Worm (Caenorhabditis elegans) whole organism, dauer: ENCODE measurements around the gene hsp-4.

ENCODE experiments used
- unc-62 ChIP-seq: sonication (generic microtip); optimal IDR thresholded peaks from 2 replicates; lab custom pipeline; 2017; ENCODE audit warnings: missing biosample characterization, missing genetic modification reagents, missing genetic modification characterization

The hsp-4 gene

DNA sequence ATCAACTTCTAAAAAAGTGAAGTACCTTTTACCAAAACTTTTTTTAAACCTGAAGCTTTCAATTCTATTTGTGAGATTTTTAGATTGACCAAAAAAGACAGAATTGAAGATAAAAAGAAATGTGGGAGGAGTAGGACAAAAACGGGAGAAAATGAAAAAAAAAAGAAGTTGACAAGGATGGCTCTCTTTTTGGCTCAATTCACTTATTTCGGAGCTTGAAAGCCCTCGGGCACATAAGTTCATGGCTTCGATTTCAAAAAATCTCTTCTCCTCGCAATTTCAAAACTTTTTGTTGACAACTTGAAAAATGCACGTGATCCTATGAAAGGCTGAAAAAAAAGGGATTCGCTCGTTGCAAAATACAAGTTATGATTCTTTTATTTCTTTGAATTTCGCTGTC, 26.2 kb downstream of the hsp-4 start:
- TF ChIP-seq unc-62 (GFP tag; lab: Kevin White, UChicago), result no peak

DNA sequence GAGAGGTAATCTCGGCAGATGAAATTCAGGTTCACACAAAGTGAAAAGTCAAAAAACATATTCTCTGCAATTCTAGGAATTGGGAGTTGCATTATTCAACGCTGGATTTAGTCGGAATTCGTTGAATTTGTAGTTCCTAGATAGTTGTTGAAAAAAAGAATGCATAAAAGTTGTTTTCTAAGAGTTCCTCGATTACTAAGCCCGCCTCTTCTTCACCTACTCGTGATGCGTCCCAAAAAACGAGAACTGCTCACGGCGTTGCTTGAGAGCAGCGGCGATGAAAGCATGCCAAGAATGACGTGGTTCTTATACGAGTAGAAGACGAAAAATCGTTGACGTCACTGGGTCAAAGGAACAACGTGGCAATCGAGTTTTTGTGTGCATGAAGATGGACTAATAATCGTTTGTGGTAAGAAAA, 27.4 kb downstream of the hsp-4 start:
- TF ChIP-seq unc-62 (GFP tag; lab: Kevin White, UChicago), result no peak

DNA sequence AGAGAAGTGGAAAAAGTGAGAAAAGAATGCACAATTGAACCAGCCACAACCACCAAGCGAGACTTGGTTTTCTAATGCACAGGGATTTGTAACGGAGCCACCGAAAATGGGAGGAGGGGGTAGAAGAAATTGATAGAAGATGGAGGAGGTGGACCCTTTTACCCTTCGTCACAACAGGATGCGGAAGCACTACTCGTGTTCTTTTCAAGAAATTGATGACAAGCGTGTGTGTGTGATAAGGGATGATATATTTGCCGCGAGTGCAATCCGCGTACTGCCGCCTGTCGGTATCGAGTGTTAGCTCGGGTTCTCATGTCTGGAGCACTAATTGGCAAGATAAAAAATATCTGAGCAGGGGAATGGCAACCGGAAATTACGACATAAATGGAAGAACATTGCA, 28.5 kb downstream of the hsp-4 start, which contains the start of gene F21D12.3:
F21D12.3 (minus strand) TSS at position 101 of the 400 bp plus-strand sequence.
- no peak for TF ChIP-seq unc-62 (GFP tag; lab: Kevin White, UChicago)

DNA sequence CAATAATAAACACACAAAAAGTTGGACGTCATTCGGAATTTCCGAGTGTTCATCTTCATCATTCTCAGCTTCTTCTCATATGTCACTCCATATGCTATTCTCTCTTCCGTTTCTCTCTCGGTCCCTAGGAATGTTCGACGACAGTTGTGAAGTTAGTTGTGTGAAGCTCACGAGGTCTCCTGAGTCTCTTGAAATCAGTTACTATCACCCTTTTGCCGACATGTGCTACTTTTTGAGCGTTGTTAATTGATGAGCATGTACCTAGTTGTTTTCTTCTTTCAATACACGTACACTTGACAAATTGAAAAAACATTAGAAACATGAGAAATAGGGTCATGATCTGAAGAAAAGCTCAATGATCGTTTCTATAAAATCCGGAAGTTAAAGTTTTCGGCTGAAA, 29.1 kb downstream of the hsp-4 start:
- TF ChIP-seq unc-62 (GFP tag; lab: Kevin White, UChicago), result no peak

DNA sequence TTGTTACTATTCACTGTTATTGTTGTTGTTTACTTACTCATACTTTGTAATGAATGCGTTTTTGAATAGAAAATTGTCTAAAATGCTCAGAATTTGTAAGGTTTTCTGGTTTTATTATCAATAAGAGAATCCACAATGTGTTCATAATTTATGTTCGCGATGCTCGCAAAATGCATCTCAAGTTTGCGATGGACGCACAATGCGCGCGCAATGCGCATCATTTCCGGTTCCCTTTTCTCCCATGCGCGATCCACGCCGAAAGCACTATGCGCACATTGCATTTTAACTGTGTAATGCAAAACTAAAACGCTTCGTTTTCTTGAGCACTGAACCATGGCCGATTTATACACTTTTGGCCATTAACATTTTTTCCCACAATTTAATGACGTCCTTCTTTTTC, 33.0 kb downstream of the hsp-4 start:
- no peak for TF ChIP-seq unc-62 (GFP tag; lab: Kevin White, UChicago)

DNA sequence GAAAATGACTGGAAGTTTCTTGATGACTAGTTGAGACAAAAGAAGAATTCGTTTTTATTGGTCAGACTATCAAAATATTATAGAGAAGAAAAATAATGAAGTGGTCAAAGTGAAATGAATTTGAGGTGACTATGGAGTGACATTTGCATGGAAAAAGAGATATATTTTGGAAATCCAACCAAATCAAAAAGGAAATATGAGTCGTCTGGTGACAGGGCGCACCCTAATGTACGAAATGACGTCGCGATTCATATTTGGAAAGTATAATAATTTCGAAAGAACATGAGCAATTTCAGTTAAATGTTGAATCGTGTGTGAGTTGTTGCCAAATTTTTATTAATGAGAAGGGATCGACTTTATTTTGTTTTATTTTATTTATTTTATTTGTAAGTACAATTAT, 35.0 kb downstream of the hsp-4 start, which contains the start of gene F21D12.2:
F21D12.2 (plus strand) TSS at position 301 of the 400 bp plus-strand sequence.
- no peak for TF ChIP-seq unc-62 (GFP tag; lab: Kevin White, UChicago)

DNA sequence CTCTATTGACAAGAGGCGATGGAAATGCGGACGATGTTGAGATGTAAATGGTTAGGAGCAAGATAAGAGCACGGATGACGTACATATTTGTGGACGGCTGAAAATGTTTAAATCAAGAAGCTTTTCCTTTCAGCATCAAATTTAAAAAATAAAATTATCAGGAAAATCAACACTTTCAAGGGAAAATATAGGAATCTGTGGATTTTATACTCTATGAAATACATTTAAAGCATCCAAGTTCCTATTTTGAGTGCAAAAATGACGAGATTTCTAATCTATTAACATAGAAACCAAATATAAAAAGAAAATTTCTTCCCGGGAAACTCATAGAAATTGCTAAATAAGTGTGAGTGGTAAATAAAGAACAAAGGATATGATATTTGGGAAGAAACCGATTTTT, 38.4 kb downstream of the hsp-4 start, which contains the start of gene F45E12.6:
F45E12.6 (minus strand) TSS at position 101 of the 400 bp plus-strand sequence.
- TF ChIP-seq unc-62 (GFP tag; lab: Kevin White, UChicago), result no peak

DNA sequence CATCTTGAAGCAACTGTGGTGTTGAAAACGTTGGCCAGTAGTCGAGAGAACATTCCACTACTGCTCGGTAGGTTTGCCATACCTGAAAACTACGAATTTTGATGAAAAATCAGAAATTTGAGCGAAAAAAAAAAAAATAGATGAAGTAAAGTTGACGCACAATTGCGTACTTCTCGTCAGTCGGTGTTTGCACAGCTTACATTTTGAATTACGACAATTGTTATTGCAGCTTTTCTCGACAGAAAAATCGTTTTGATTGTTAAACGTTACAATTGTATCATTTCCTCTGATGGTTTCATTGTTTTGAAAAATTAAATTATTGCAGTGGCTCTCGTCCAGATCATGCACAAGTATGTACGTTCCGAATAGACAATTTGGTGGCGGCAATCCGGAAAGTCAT, 42.4 kb downstream of the hsp-4 start, which contains the start of the genes F45E12.5 and cnep-1:
F45E12.5 (minus strand) TSS at position 93 of the 400 bp plus-strand sequence.
cnep-1 (plus strand) TSS at position 326 of the 400 bp plus-strand sequence.
- TF ChIP-seq unc-62 (GFP tag; lab: Kevin White, UChicago), result no peak

DNA sequence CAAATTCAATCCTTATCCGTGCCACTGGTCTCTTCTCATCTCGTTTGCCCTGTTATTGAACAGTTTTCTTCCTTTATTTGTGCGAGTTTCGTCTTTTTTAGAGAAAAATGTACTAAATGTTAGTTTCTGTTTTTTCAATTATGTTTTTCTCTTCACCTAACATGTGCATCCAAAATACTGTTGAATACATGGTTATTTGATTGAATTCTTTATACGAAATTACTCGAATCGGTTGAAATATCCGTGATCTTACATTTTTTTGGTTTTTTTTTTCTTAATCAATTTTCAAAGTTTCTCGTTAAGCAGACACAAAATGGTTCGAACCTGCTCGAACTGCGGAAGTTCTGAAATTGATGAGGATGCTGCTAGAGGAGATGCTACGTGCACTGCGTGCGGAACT, 46.9 kb downstream of the hsp-4 start, which contains the start of gene brf-1:
brf-1 (plus strand) TSS at position 301 of the 400 bp plus-strand sequence.
- no peak for TF ChIP-seq unc-62 (GFP tag; lab: Kevin White, UChicago)

DNA sequence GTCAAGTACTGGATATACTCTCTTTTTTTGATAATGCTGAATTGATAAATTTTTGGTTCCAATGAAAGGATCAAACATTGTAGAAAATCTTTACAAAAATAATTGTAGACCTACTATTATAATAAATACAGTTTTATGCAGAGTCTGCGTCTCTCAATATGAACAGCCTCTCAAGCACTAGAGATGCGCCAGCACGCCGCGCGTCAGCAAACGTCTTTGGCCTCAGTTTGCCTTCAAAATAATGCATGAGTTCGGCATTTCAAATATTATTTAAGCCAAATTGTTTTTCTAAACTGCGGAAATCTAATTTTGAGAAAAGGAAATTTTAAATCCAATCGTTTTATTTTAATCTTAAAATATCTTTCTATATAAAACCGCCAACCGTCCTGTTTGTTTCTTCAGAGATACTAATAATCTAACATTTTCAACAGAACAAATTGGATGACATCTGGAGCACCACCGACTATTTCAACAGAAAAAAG, 50.7 kb downstream of the hsp-4 start, which contains the start of gene cul-4:
cul-4 (plus strand) TSS at position 432 of the 482 bp plus-strand sequence.
- TF ChIP-seq unc-62 (GFP tag; lab: Kevin White, UChicago), result no peak
